Worm (Caenorhabditis elegans): Measurements from ENCODE around the gene nhr-267.

DNA sequence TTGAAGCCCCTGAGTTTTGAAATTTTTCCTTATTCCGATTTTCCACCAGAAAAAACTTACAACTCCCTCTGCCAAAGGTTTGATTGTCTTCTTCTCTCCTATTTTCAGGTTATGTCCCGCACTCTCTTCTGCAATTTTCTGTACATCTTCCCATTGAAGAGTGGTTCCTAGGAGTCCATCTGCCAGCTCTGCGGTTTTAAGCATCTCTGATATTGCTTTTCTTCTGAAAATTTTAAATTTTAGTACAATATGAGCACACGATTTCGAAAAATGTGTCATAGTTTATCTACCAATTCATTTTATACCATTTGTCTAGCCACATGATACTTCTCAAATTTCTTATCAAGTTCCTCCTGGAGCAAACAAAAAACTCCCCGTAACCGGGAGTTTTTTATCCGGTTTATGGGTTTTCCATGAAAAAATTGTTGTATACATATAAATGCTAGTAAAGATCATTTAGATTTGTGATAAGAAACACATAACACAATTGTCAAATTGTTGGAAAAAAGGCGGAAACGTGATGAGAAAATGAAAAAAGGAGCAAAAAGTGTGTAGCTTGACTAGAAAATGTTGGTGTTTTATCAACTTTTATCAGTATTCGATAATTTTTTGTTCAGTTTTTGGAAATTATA lies 24.8 kb upstream of the nhr-267 start:
- TF ChIP-seq scrt-1 (GFP tag; IDR thresholded peaks at IDR 0.05) (no peak), ama-1 (optimal IDR thresholded peaks at IDR 0.05) (no peak), aly-1 (tag; optimal IDR thresholded peaks at IDR 0.05) (no peak), tbx-37 (GFP tag; conservative IDR thresholded peaks at IDR 0.05) (no peak), ceh-13 (GFP tag; optimal IDR thresholded peaks at IDR 0.05) (no peak), pes-1 (GFP tag; IDR thresholded peaks at IDR 0.05) (no peak), tbx-11 (GFP tag; IDR thresholded peaks at IDR 0.05) (no peak), flt-1 (GFP tag; IDR thresholded peaks at IDR 0.05) (no peak), B0310.2 (tag; optimal IDR thresholded peaks at IDR 0.05) (no peak), F13C5.2 (tag; optimal IDR thresholded peaks at IDR 0.05) (no peak), hnd-1 (tag; optimal IDR thresholded peaks at IDR 0.05) (no peak), tra-4 (tag; optimal IDR thresholded peaks at IDR 0.05) (no peak), ets-7 (tag; optimal IDR thresholded peaks at IDR 0.05) (no peak), ceh-36 (tag; optimal IDR thresholded peaks at IDR 0.05) (no peak)

All from whole organism, early embryonic.